Worm (Caenorhabditis elegans) whole organism, young adult: ENCODE data around the gene C01G6.3.

Experiments used
- B0261.1 ChIP-seq: sonication (generic microtip); optimal IDR thresholded peaks from 2 replicates; lab custom pipeline; 2016; ENCODE audit warnings: mild to moderate bottlenecking, missing genetic modification characterization, moderate library complexity, missing compliant biosample characterization
- B0336.3 ChIP-seq: fragments of 200-800 bp; sonication (Bioruptor generic); IDR thresholded peaks from 2 replicates; pipeline ENCODE4 v1.3.6; 2022; ENCODE audit warnings: missing genetic modification characterization, missing compliant biosample characterization
- D2030.7 ChIP-seq: fragments of 200-800 bp; sonication (Bioruptor generic); IDR thresholded peaks from 2 replicates; pipeline ENCODE4 v1.3.6; 2022; ENCODE audit warnings: missing genetic modification reagents, missing genetic modification characterization, missing compliant biosample characterization
- F10E7.11 ChIP-seq: sonication (generic microtip); optimal IDR thresholded peaks from 2 replicates; lab custom pipeline; 2017; ENCODE audit warnings: mild to moderate bottlenecking, missing genetic modification characterization, moderate library complexity, missing compliant biosample characterization
- F23B12.7 ChIP-seq: sonication (generic microtip); optimal IDR thresholded peaks from 2 replicates; lab custom pipeline; 2017; ENCODE audit warnings: missing genetic modification characterization, mild to moderate bottlenecking, missing compliant biosample characterization, antibody characterized with exemption, moderate library complexity; ENCODE audit not compliant: insufficient read depth
- F57A8.1 ChIP-seq: fragments of 200-800 bp; sonication (Bioruptor generic); optimal IDR thresholded peaks from 2 replicates; lab custom pipeline; 2018; ENCODE audit warnings: mild to moderate bottlenecking, missing genetic modification characterization, moderate library complexity, missing compliant biosample characterization
- F57C9.4 ChIP-seq: sonication (generic microtip); optimal IDR thresholded peaks from 2 replicates; lab custom pipeline; 2017; ENCODE audit warnings: mild to moderate bottlenecking, missing genetic modification characterization, missing compliant biosample characterization
- K11D2.4 ChIP-seq: fragments of 200-800 bp; sonication (Bioruptor generic); IDR thresholded peaks from 2 replicates; pipeline ENCODE4 v1.3.6; 2022; ENCODE audit warnings: missing genetic modification reagents, missing genetic modification characterization, missing compliant biosample characterization
- K12H6.12 ChIP-seq: fragments of 200-800 bp; sonication (Bioruptor generic); optimal IDR thresholded peaks from 2 replicates; lab custom pipeline; 2018; ENCODE audit warnings: mild to moderate bottlenecking, missing genetic modification characterization, missing compliant biosample characterization
- Y53F4B.3 ChIP-seq: fragments of 200-800 bp; sonication (Bioruptor generic); IDR thresholded peaks from 2 replicates; pipeline ENCODE4 v1.3.6; 2022; ENCODE audit warnings: missing genetic modification reagents, missing genetic modification characterization, missing compliant biosample characterization
- Y53G8AR.9 ChIP-seq: fragments of 200-800 bp; sonication (Bioruptor generic); conservative IDR thresholded peaks from 2 replicates; pipeline ENCODE4 v1.3.6; 2022; ENCODE audit warnings: missing genetic modification reagents, missing genetic modification characterization, missing compliant biosample characterization
- Y95B8A.8 ChIP-seq: fragments of 200-800 bp; sonication (Bioruptor generic); IDR thresholded peaks from 2 replicates; pipeline ENCODE4 v1.3.6; 2022; ENCODE audit warnings: missing genetic modification reagents, missing genetic modification characterization, missing compliant biosample characterization
- akir-1 ChIP-seq: fragments of 200-800 bp; sonication (Bioruptor generic); optimal IDR thresholded peaks from 2 replicates; lab custom pipeline; 2018; ENCODE audit warnings: mild to moderate bottlenecking, missing genetic modification characterization, moderate library complexity, missing compliant biosample characterization
- aptf-2 ChIP-seq: fragments of 200-800 bp; sonication (Bioruptor generic); conservative IDR thresholded peaks from 2 replicates; pipeline ENCODE4 v1.3.6; 2022; ENCODE audit warnings: missing genetic modification reagents, missing genetic modification characterization, missing compliant biosample characterization
- athp-1 ChIP-seq: sonication (generic microtip); optimal IDR thresholded peaks from 2 replicates; lab custom pipeline; 2017; ENCODE audit warnings: mild to moderate bottlenecking, missing genetic modification characterization, missing compliant biosample characterization
- attf-3 ChIP-seq: fragments of 200-800 bp; sonication (Bioruptor generic); conservative IDR thresholded peaks from 2 replicates; pipeline ENCODE4 v1.3.6; 2022; ENCODE audit warnings: missing genetic modification reagents, missing genetic modification characterization, missing compliant biosample characterization
- bed-1 ChIP-seq: fragments of 200-800 bp; sonication (Bioruptor generic); IDR thresholded peaks from 2 replicates; pipeline ENCODE4 v1.3.6; 2022; ENCODE audit warnings: missing genetic modification reagents, missing genetic modification characterization, missing compliant biosample characterization
- cebp-1 ChIP-seq, 2 experiments: fragments of 200-800 bp in 1 of 2; sonication (Bioruptor generic) in 1 of 2; sonication (generic microtip) in 1 of 2; IDR thresholded peaks in 1 of 2; optimal IDR thresholded peaks in 1 of 2; 2 replicates each; pipeline versions ENCODE4 v1.3.6 to Lab custom; 2017 to 2022; ENCODE audit warnings: missing compliant biosample characterization in 2 of 2, missing genetic modification characterization in 2 of 2, mild to moderate bottlenecking in 1 of 2, missing genetic modification reagents in 1 of 2, moderate library complexity in 1 of 2
- cebp-2 ChIP-seq: fragments of 200-800 bp; sonication (Bioruptor generic); IDR thresholded peaks from 2 replicates; pipeline ENCODE4 v1.3.6; 2022; ENCODE audit warnings: missing genetic modification characterization, missing compliant biosample characterization
- ceh-79 ChIP-seq: sonication (generic microtip); optimal IDR thresholded peaks from 2 replicates; lab custom pipeline; 2017; ENCODE audit warnings: mild to moderate bottlenecking, missing genetic modification characterization, missing compliant biosample characterization
- ceh-91 ChIP-seq: fragments of 200-800 bp; sonication (Bioruptor generic); IDR thresholded peaks from 2 replicates; pipeline ENCODE4 v1.3.6; 2022; ENCODE audit warnings: missing genetic modification reagents, missing genetic modification characterization, missing compliant biosample characterization
- die-1 ChIP-seq: sonication (generic microtip); optimal IDR thresholded peaks from 2 replicates; lab custom pipeline; 2016; ENCODE audit warnings: missing genotype, mild to moderate bottlenecking, missing genetic modification characterization, missing compliant biosample characterization
- dox-1 ChIP-seq: fragments of 200-800 bp; sonication (Bioruptor generic); IDR thresholded peaks from 2 replicates; pipeline ENCODE4 v1.3.6; 2022; ENCODE audit warnings: missing genetic modification reagents, missing genetic modification characterization, missing compliant biosample characterization
- efl-1 ChIP-seq: fragments of 150-350 bp; optimal IDR thresholded peaks from 2 replicates; lab custom pipeline; 2014; ENCODE audit warnings: missing biosample characterization, missing genetic modification reagents, missing genetic modification characterization
- egl-44 ChIP-seq: fragments of 200-800 bp; sonication (Bioruptor generic); IDR thresholded peaks from 2 replicates; pipeline ENCODE4 v1.3.6; 2022; ENCODE audit warnings: missing genetic modification reagents, missing genetic modification characterization, missing compliant biosample characterization
- egrh-3 ChIP-seq: fragments of 200-800 bp; sonication (Bioruptor generic); IDR thresholded peaks from 2 replicates; pipeline ENCODE4 v1.3.6; 2022; ENCODE audit warnings: missing genetic modification reagents, missing genetic modification characterization, missing compliant biosample characterization
- ekl-4 ChIP-seq: fragments of 200-800 bp; sonication (Bioruptor generic); IDR thresholded peaks from 2 replicates; pipeline ENCODE4 v1.3.6; 2022; ENCODE audit warnings: missing genetic modification reagents, missing genetic modification characterization, missing compliant biosample characterization
- hlh-26 ChIP-seq: fragments of 200-800 bp; sonication (Bioruptor generic); conservative IDR thresholded peaks from 2 replicates; pipeline ENCODE4 v1.3.6; 2022; ENCODE audit warnings: missing genetic modification reagents, missing genetic modification characterization, missing compliant biosample characterization
- hmg-1.2 ChIP-seq: fragments of 200-800 bp; sonication (Bioruptor generic); IDR thresholded peaks from 2 replicates; pipeline ENCODE4 v1.3.6; 2022; ENCODE audit warnings: missing genetic modification reagents, missing genetic modification characterization, missing compliant biosample characterization
- hmg-20 ChIP-seq: fragments of 200-800 bp; sonication (Bioruptor generic); IDR thresholded peaks from 2 replicates; pipeline ENCODE4 v1.3.6; 2022; ENCODE audit warnings: missing genetic modification reagents, missing genetic modification characterization, missing compliant biosample characterization
- hrde-1 ChIP-seq: sonication (generic microtip); optimal IDR thresholded peaks from 2 replicates; lab custom pipeline; 2016; ENCODE audit warnings: missing genetic modification characterization, mild to moderate bottlenecking, missing compliant biosample characterization, moderate library complexity, missing genotype, missing genetic modification reagents, borderline replicate concordance
- let-526 ChIP-seq: fragments of 200-800 bp; sonication (Bioruptor generic); IDR thresholded peaks from 2 replicates; pipeline ENCODE4 v1.3.6; 2022; ENCODE audit warnings: missing genetic modification reagents, missing genetic modification characterization, missing compliant biosample characterization
- lin-35 ChIP-seq, 3 experiments: fragments of 150-350 bp in 2 of 3; sonication (generic microtip) in 1 of 3; optimal IDR thresholded peaks; 2 replicates each; lab custom pipeline; 2014 to 2018; ENCODE audit warnings: missing biosample characterization in 3 of 3, missing genetic modification characterization in 3 of 3, missing genetic modification reagents in 3 of 3
- lin-40 ChIP-seq: sonication (generic microtip); optimal IDR thresholded peaks from 2 replicates; lab custom pipeline; 2016; ENCODE audit warnings: missing genetic modification characterization, mild to moderate bottlenecking, missing compliant biosample characterization, missing genotype, missing genetic modification reagents
- madf-3 ChIP-seq: fragments of 200-800 bp; sonication (Bioruptor generic); IDR thresholded peaks from 2 replicates; pipeline ENCODE4 v1.3.6; 2022; ENCODE audit warnings: missing genetic modification reagents, missing genetic modification characterization, missing compliant biosample characterization
- mcd-1 ChIP-seq: fragments of 200-800 bp; sonication (Bioruptor generic); IDR thresholded peaks from 2 replicates; pipeline ENCODE4 v1.3.6; 2022; ENCODE audit warnings: missing genetic modification reagents, missing genetic modification characterization, missing compliant biosample characterization
- mel-28 ChIP-seq: sonication (generic microtip); optimal IDR thresholded peaks from 2 replicates; lab custom pipeline; 2016; ENCODE audit warnings: borderline replicate concordance, mild to moderate bottlenecking, missing genetic modification characterization, missing compliant biosample characterization
- nfya-2 ChIP-seq: fragments of 200-800 bp; sonication (Bioruptor generic); IDR thresholded peaks from 2 replicates; pipeline ENCODE4 v1.3.6; 2022; ENCODE audit warnings: missing genetic modification reagents, missing genetic modification characterization, missing compliant biosample characterization
- nhr-179 ChIP-seq: sonication (generic microtip); optimal IDR thresholded peaks from 2 replicates; lab custom pipeline; 2016; ENCODE audit warnings: mild to moderate bottlenecking, missing genetic modification characterization, missing compliant biosample characterization
- nhr-80 ChIP-seq: sonication (generic microtip); optimal IDR thresholded peaks from 2 replicates; lab custom pipeline; 2016; ENCODE audit warnings: missing genetic modification characterization, missing compliant biosample characterization
- pbrm-1 ChIP-seq: fragments of 200-800 bp; sonication (Bioruptor generic); IDR thresholded peaks from 2 replicates; pipeline ENCODE4 v1.3.6; 2022; ENCODE audit warnings: missing genetic modification reagents, missing genetic modification characterization, missing compliant biosample characterization
- pha-4 ChIP-seq: fragments of 150-350 bp; sonication (generic microtip); optimal IDR thresholded peaks from 2 replicates; lab custom pipeline; 2014; ENCODE audit warnings: missing biosample characterization, missing genetic modification reagents, missing genetic modification characterization
- snpc-1.1 ChIP-seq: sonication (generic microtip); optimal IDR thresholded peaks from 2 replicates; lab custom pipeline; 2017; ENCODE audit warnings: missing genetic modification characterization, mild to moderate bottlenecking, missing compliant biosample characterization, antibody characterized with exemption, moderate library complexity, missing genotype, missing genetic modification reagents; ENCODE audit not compliant: insufficient read depth
- unc-130 ChIP-seq: sonication (generic microtip); optimal IDR thresholded peaks from 2 replicates; lab custom pipeline; 2016; ENCODE audit warnings: missing genetic modification reagents, missing genetic modification characterization, missing compliant biosample characterization
- ztf-22 ChIP-seq: fragments of 200-800 bp; sonication (Bioruptor generic); optimal IDR thresholded peaks from 2 replicates; lab custom pipeline; 2018; ENCODE audit warnings: mild to moderate bottlenecking, missing genetic modification characterization, moderate library complexity, missing compliant biosample characterization
- ztf-6 ChIP-seq: fragments of 200-800 bp; sonication (Bioruptor generic); IDR thresholded peaks from 2 replicates; pipeline ENCODE4 v1.3.6; 2022; ENCODE audit warnings: missing genetic modification reagents, missing genetic modification characterization, missing compliant biosample characterization

The C01G6.3 gene

DNA sequence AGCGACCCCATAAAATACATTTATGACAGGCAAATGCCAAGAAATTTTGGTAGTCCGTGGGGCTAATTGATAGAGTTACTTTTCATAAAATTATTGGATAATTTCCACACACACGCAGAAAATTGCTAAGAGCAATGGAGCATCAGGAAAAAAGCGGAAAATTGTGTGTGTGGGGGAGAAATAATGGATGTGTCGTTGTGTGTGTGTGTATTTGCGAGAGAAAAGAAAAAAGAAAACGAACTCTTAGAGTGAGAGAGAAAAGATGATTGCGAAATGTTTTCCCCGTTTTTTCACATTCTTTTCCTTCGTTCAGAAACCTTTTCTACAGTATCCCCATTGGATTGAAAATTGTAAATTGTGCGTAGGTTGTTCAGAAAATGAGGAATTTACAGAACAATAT is 11.9 kb downstream of the C01G6.3 start:
- TF ChIP-seq lin-35 (GFP tag; optimal IDR thresholded peaks at IDR 0.05; lab: Kevin White, UChicago) (no peak), Y95B8A.8 (GFP tag; lab: Robert Waterston, UW) (no peak), cebp-1 (GFP tag; IDR thresholded peaks at IDR 0.05; lab: Robert Waterston, UW) (peak; percentile 86; the same call in 1 of the 2 replicates), cebp-1 (tag; optimal IDR thresholded peaks at IDR 0.05; lab: Kevin White, UChicago) (peak; percentile 96), ceh-91 (GFP tag; lab: Robert Waterston, UW) (no peak), hmg-1.2 (GFP tag; lab: Robert Waterston, UW) (peak; percentile 21; the same call in 1 of the 2 replicates), attf-3 (no peak), lin-40 (tag; lab: Kevin White, UChicago) (peak; percentile 0), dox-1 (peak; percentile 26; the same call in 1 of the 2 replicates), K12H6.12 (tag; lab: Kevin White, UChicago) (peak; percentile 70), aptf-2 (GFP tag; lab: Robert Waterston, UW) (no peak), F23B12.7 (tag; lab: Kevin White, UChicago) (no peak)

DNA sequence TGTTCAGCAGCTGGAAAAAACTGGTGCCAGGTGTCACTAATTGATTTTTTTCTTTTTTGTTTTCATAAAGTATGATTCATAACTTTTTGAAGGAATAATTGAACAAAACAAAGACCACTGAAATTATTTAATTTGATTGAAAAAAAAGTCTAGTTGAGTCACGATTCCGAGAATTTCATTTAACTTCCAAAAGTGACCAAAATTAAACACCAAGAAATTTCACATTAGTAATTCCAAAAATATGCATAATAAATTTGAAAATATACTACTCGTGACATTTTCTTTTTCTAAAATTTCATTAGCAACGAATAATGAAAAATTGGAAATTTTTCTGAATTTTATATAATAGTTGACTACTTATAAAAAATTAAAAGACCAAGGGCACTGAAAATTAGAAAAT is 12.4 kb downstream of the C01G6.3 start:
- TF ChIP-seq hmg-20 (GFP tag; lab: Robert Waterston, UW) (no peak), madf-3 (GFP tag; lab: Robert Waterston, UW) (no peak), nhr-80 (tag; lab: Kevin White, UChicago) (no peak), pha-4 (tag; lab: Kevin White, UChicago) (no peak), akir-1 (GFP tag; lab: Kevin White, UChicago) (no peak), egrh-3 (GFP tag; lab: Robert Waterston, UW) (no peak), mel-28 (no peak), egl-44 (GFP tag; lab: Robert Waterston, UW) (no peak), K11D2.4 (GFP tag; lab: Robert Waterston, UW) (no peak), B0336.3 (no peak), let-526 (no peak), athp-1 (no peak), F57A8.1 (GFP tag; lab: Kevin White, UChicago) (no peak), ztf-6 (no peak)

DNA sequence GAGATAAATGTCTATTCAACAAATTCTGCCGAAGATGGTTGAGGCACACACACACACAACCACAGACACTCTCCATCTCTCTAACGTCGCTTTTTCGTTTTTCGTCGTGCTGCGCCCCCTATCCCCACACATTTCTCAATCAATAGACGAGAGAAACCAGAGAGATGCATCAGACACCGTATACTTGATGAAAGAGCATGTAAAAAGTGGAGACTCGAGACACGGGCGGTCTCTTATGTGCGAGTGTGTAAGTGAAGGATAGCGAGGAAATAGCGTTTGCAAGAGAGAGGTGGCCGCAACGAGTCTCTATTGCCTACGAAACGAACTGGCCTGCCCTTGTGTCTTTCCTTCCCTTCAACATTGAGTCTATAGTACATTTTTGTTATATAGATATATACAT is 13.1 kb downstream of the C01G6.3 start:
- TF ChIP-seq D2030.7 (GFP tag; lab: Robert Waterston, UW), result no peak
- TF ChIP-seq efl-1 (GFP tag; lab: Kevin White, UChicago), result no peak
- no peak for TF ChIP-seq ceh-79 (tag; lab: Kevin White, UChicago)
- TF ChIP-seq mcd-1 (GFP tag; lab: Robert Waterston, UW), result peak; percentile 66
- no peak for TF ChIP-seq Y53F4B.3
- no peak for TF ChIP-seq F10E7.11 (tag; lab: Kevin White, UChicago)
- TF ChIP-seq nhr-179 (tag; lab: Kevin White, UChicago), result no peak
- TF ChIP-seq ztf-22 (GFP tag; lab: Kevin White, UChicago), result peak; percentile 40
- peak; percentile 89 for TF ChIP-seq K12H6.12 (tag; lab: Kevin White, UChicago)
- peak; percentile 83 for TF ChIP-seq ekl-4 (GFP tag; lab: Robert Waterston, UW)
- TF ChIP-seq Y53G8AR.9 (GFP tag; lab: Robert Waterston, UW), result peak; percentile 81
- no peak for TF ChIP-seq bed-1 (GFP tag; lab: Robert Waterston, UW)
- peak; percentile 78; the same call in 1 of the 2 replicates for TF ChIP-seq cebp-2 (GFP tag; lab: Robert Waterston, UW)
- no peak for TF ChIP-seq hlh-26 (GFP tag; lab: Robert Waterston, UW)
- TF ChIP-seq nfya-2 (GFP tag; lab: Robert Waterston, UW), result no peak
- no peak for TF ChIP-seq B0261.1
- no peak for TF ChIP-seq F57C9.4
- peak; percentile 98 for TF ChIP-seq nhr-80 (tag; lab: Kevin White, UChicago)
- peak; percentile 32 for TF ChIP-seq die-1 (tag; lab: Kevin White, UChicago)
- TF ChIP-seq B0336.3, result peak; percentile 84; the same call in 1 of the 2 replicates
- TF ChIP-seq unc-130 (GFP tag; lab: Kevin White, UChicago), result no peak
- TF ChIP-seq pbrm-1, result peak; percentile 70; the same call in 1 of the 2 replicates
- no peak for TF ChIP-seq hrde-1 (tag; lab: Kevin White, UChicago)
- no peak for TF ChIP-seq snpc-1.1 (tag; lab: Kevin White, UChicago)
